Worm (Caenorhabditis elegans): ENCODE results near the gene ugt-22.

The ugt-22 gene

ce11 chrIV:13665073-13665472 is 26.0 kb downstream of the ugt-22 start:
- TF ChIP-seq nhr-12 (tag; optimal IDR thresholded peaks at IDR 0.05) = no peak
- TF ChIP-seq fos-1 (tag; optimal IDR thresholded peaks at IDR 0.05) = no peak
- no peak for TF ChIP-seq snpc-4 (tag; optimal IDR thresholded peaks at IDR 0.05)
- TF ChIP-seq hmg-11 (tag; optimal IDR thresholded peaks at IDR 0.05) = no peak
- TF ChIP-seq lin-39 (tag; optimal IDR thresholded peaks at IDR 0.05) = no peak
- no peak for TF ChIP-seq ama-1 (optimal IDR thresholded peaks at IDR 0.05)
- no peak for TF ChIP-seq pqm-1 (tag; optimal IDR thresholded peaks at IDR 0.05)
- TF ChIP-seq ztf-4 (tag; optimal IDR thresholded peaks at IDR 0.05) = no peak
- TF ChIP-seq tbx-2 (tag; optimal IDR thresholded peaks at IDR 0.05) = no peak

- TF ChIP-seq ztf-4 (tag; optimal IDR thresholded peaks at IDR 0.05) (no peak), tbx-2 (tag; optimal IDR thresholded peaks at IDR 0.05) (no peak), elt-1 (tag; optimal IDR thresholded peaks at IDR 0.05) (no peak), nhr-11 (tag; optimal IDR thresholded peaks at IDR 0.05) (no peak), eor-1 (tag; optimal IDR thresholded peaks at IDR 0.05) (no peak), nhr-76 (tag; optimal IDR thresholded peaks at IDR 0.05) (no peak), ceh-9 (tag; optimal IDR thresholded peaks at IDR 0.05) (no peak), egl-27 (tag; optimal IDR thresholded peaks at IDR 0.05) (no peak), unc-62 (GFP tag; optimal IDR thresholded peaks at IDR 0.05) (no peak), sea-2 (GFP tag; optimal IDR thresholded peaks at IDR 0.05) (no peak), nhr-12 (tag; optimal IDR thresholded peaks at IDR 0.05) (no peak), lsy-12 (tag; optimal IDR thresholded peaks at IDR 0.05) (no peak), zag-1 (tag; optimal IDR thresholded peaks at IDR 0.05) (no peak), ceh-28 (tag; optimal IDR thresholded peaks at IDR 0.05) (no peak), egl-5 (tag; optimal IDR thresholded peaks at IDR 0.05) (no peak), elt-2 (tag; optimal IDR thresholded peaks at IDR 0.05) (no peak), pqm-1 (tag; optimal IDR thresholded peaks at IDR 0.05) (no peak), nhr-28 (tag; optimal IDR thresholded peaks at IDR 0.05) (no peak), aly-2 (tag; optimal IDR thresholded peaks at IDR 0.05) (no peak), ceh-16 (tag; optimal IDR thresholded peaks at IDR 0.05) (no peak)
These were observed 27.9 kb downstream of the ugt-22 start, which contains the start of gene fbxa-215 for ce11 chrIV:13666849-13667430. TSS of gene fbxa-215 (minus strand) at chrIV:13666909.

ce11 chrIV:13673504-13673903 is 34.4 kb downstream of the ugt-22 start, which contains the start of gene oac-48:
TSS of gene oac-48 (plus strand) at chrIV:13673804.
- no peak for TF ChIP-seq pha-4 (tag; optimal IDR thresholded peaks at IDR 0.05)
- TF ChIP-seq ztf-4 (tag; optimal IDR thresholded peaks at IDR 0.05) = no peak
- no peak for TF ChIP-seq lin-39 (tag; optimal IDR thresholded peaks at IDR 0.05)
- TF ChIP-seq snpc-4 (tag; optimal IDR thresholded peaks at IDR 0.05) = no peak
- no peak for TF ChIP-seq jun-1 (tag; optimal IDR thresholded peaks at IDR 0.05)
- no peak for TF ChIP-seq fos-1 (tag; optimal IDR thresholded peaks at IDR 0.05)
- TF ChIP-seq eor-1 (tag; optimal IDR thresholded peaks at IDR 0.05) = no peak
- no peak for TF ChIP-seq nhr-11 (tag; optimal IDR thresholded peaks at IDR 0.05)

ce11 chrIV:13678649-13679048 is 39.6 kb downstream of the ugt-22 start, which contains the start of gene srlf-26:
TSS of gene srlf-26 (plus strand) at chrIV:13678949.
- TF ChIP-seq jun-1 (tag; optimal IDR thresholded peaks at IDR 0.05) (no peak), egl-5 (tag; optimal IDR thresholded peaks at IDR 0.05) (no peak), lin-39 (tag; optimal IDR thresholded peaks at IDR 0.05) (no peak), ceh-9 (tag; optimal IDR thresholded peaks at IDR 0.05) (no peak), pha-4 (tag; optimal IDR thresholded peaks at IDR 0.05) (no peak), tbx-2 (tag; optimal IDR thresholded peaks at IDR 0.05) (no peak), elt-1 (tag; optimal IDR thresholded peaks at IDR 0.05) (no peak), ztf-4 (tag; optimal IDR thresholded peaks at IDR 0.05) (no peak), ZK546.5 (tag; optimal IDR thresholded peaks at IDR 0.05) (no peak), unc-62 (GFP tag; optimal IDR thresholded peaks at IDR 0.05) (no peak), R02D3.7 (tag; optimal IDR thresholded peaks at IDR 0.05) (no peak), nhr-28 (tag; optimal IDR thresholded peaks at IDR 0.05) (no peak), nhr-23 (tag; optimal IDR thresholded peaks at IDR 0.05) (no peak), fkh-2 (tag; optimal IDR thresholded peaks at IDR 0.05) (no peak), snpc-4 (tag; optimal IDR thresholded peaks at IDR 0.05) (no peak), mml-1 (tag; optimal IDR thresholded peaks at IDR 0.05) (no peak), aly-2 (tag; optimal IDR thresholded peaks at IDR 0.05) (no peak), eor-1 (tag; optimal IDR thresholded peaks at IDR 0.05) (no peak), lsy-12 (tag; optimal IDR thresholded peaks at IDR 0.05) (no peak)

- TF ChIP-seq ZK546.5 (tag; optimal IDR thresholded peaks at IDR 0.05) (no peak), fkh-10 (GFP tag; optimal IDR thresholded peaks at IDR 0.05) (no peak), elt-2 (tag; optimal IDR thresholded peaks at IDR 0.05) (no peak), ceh-16 (tag; optimal IDR thresholded peaks at IDR 0.05) (no peak), mml-1 (tag; optimal IDR thresholded peaks at IDR 0.05) (no peak), nhr-76 (tag; optimal IDR thresholded peaks at IDR 0.05) (no peak), nfya-1 (tag; optimal IDR thresholded peaks at IDR 0.05; ENCODE audit: insufficient read depth) (peak; percentile 93), snpc-4 (tag; optimal IDR thresholded peaks at IDR 0.05) (no peak), elt-1 (tag; optimal IDR thresholded peaks at IDR 0.05) (no peak)
These were observed 40.4 kb downstream of the ugt-22 start for ce11 chrIV:13679495-13679894.
